Worm (Caenorhabditis elegans) whole organism, L1 larva: Measurements from ENCODE around the gene clec-160.

ENCODE experiments used
- ceh-63 ChIP-seq: fragments of 200-800 bp; sonication (Bioruptor generic); optimal IDR thresholded peaks from 2 replicates; lab custom pipeline; 2018; ENCODE audit warnings: mild to moderate bottlenecking, missing genetic modification characterization, missing compliant biosample characterization
- ces-1 ChIP-seq: fragments of 150-350 bp; optimal IDR thresholded peaks from 2 replicates; lab custom pipeline; 2014; ENCODE audit warnings: missing biosample characterization, missing genetic modification reagents, missing genetic modification characterization
- dpl-1 ChIP-seq, 3 experiments: fragments of 150-350 bp in 2 of 3; sonication (generic microtip) in 1 of 3; optimal IDR thresholded peaks; 2 replicates each; lab custom pipeline; 2014 to 2017; ENCODE audit warnings: missing biosample characterization in 3 of 3, missing genetic modification characterization in 3 of 3, missing genetic modification reagents in 3 of 3
- efl-1 ChIP-seq, 4 experiments: fragments of 150-350 bp; optimal IDR thresholded peaks in 3 of 4; peaks in 1 of 4; 1 replicate in 1 of 4; 2 replicates in 3 of 4; lab custom pipeline; 2014; ENCODE audit warnings: missing biosample characterization in 2 of 4, missing genetic modification characterization in 2 of 4, missing genetic modification reagents in 2 of 4
- fkh-4 ChIP-seq: sonication (generic microtip); optimal IDR thresholded peaks from 2 replicates; lab custom pipeline; 2016; ENCODE audit warnings: missing compliant biosample characterization, missing genetic modification characterization, borderline replicate concordance
- fos-1 ChIP-seq: fragments of 150-350 bp; optimal IDR thresholded peaks from 2 replicates; lab custom pipeline; 2014; ENCODE audit warnings: missing biosample characterization, missing genetic modification characterization
- jun-1 ChIP-seq: fragments of 150-350 bp; optimal IDR thresholded peaks from 2 replicates; lab custom pipeline; 2014; ENCODE audit warnings: missing biosample characterization, missing genetic modification reagents, missing genetic modification characterization
- lin-14 ChIP-seq: fragments of 200-800 bp; sonication (Bioruptor generic); optimal IDR thresholded peaks from 2 replicates; lab custom pipeline; 2018; ENCODE audit warnings: mild to moderate bottlenecking, missing genetic modification characterization, moderate library complexity, missing compliant biosample characterization
- lin-15B ChIP-seq: fragments of 150-350 bp; sonication (generic microtip); optimal IDR thresholded peaks from 3 replicates; lab custom pipeline; 2014; ENCODE audit warnings: missing biosample characterization, missing genetic modification characterization
- lin-39 ChIP-seq: fragments of 150-350 bp; optimal IDR thresholded peaks from 2 replicates; lab custom pipeline; 2014; ENCODE audit warnings: missing biosample characterization, missing genetic modification reagents, missing genetic modification characterization
- lir-3 ChIP-seq: sonication (generic microtip); optimal IDR thresholded peaks from 2 replicates; lab custom pipeline; 2016; ENCODE audit warnings: mild to moderate bottlenecking, missing genetic modification characterization, moderate library complexity, missing compliant biosample characterization; ENCODE audit not compliant: poor library complexity
- lsy-2 ChIP-seq, 2 experiments: fragments of 150-350 bp; optimal IDR thresholded peaks; 2 replicates each; lab custom pipeline; 2014; ENCODE audit warnings: missing biosample characterization in 2 of 2, missing genetic modification characterization in 2 of 2
- mab-9 ChIP-seq: fragments of 200-800 bp; sonication (Bioruptor generic); IDR thresholded peaks from 2 replicates; pipeline ENCODE4 v1.3.6; 2022; ENCODE audit warnings: missing genetic modification reagents, missing genetic modification characterization, missing compliant biosample characterization
- mdl-1 ChIP-seq, 2 experiments: fragments of 150-350 bp; optimal IDR thresholded peaks; 2 replicates each; lab custom pipeline; 2014 to 2017; ENCODE audit warnings: missing biosample characterization in 2 of 2, missing genetic modification characterization in 2 of 2, inconsistent platforms in 1 of 2
- nhr-84 ChIP-seq: sonication (generic microtip); optimal IDR thresholded peaks from 2 replicates; lab custom pipeline; 2017; ENCODE audit warnings: missing biosample characterization, missing genetic modification characterization
- skn-1 ChIP-seq: fragments of 150-350 bp; optimal IDR thresholded peaks from 2 replicates; lab custom pipeline; 2014; ENCODE audit warnings: missing biosample characterization, missing genetic modification characterization
- snpc-4 ChIP-seq: fragments of 150-350 bp; optimal IDR thresholded peaks from 2 replicates; lab custom pipeline; 2014; ENCODE audit warnings: missing biosample characterization, missing genetic modification characterization
- snu-23 ChIP-seq: sonication (generic microtip); optimal IDR thresholded peaks from 2 replicates; lab custom pipeline; 2016; ENCODE audit warnings: missing genetic modification characterization, missing compliant biosample characterization
- unc-86 ChIP-seq: sonication (generic microtip); optimal IDR thresholded peaks from 2 replicates; lab custom pipeline; 2016; ENCODE audit warnings: missing genetic modification characterization, missing compliant biosample characterization

clec-160 gene

ce11 chrIII:8226178-8226577, 49.6 kb downstream of the clec-160 start, which contains the start of gene rfs-1:
rfs-1 (plus strand) TSS chrIII:8226478.
- TF ChIP-seq skn-1 (tag; lab: Kevin White, UChicago) (no peak), lin-14 (GFP tag; lab: Kevin White, UChicago) (no peak), fos-1 (tag; lab: Kevin White, UChicago) (no peak), lir-3 (tag; lab: Kevin White, UChicago) (no peak), ces-1 (GFP tag; lab: Kevin White, UChicago) (no peak), nhr-84 (tag; lab: Kevin White, UChicago) (no peak), lin-39 (tag; lab: Kevin White, UChicago) (no peak), lin-15B (tag; lab: Kevin White, UChicago) (no peak), mab-9 (GFP tag; lab: Robert Waterston, UW) (no peak), fkh-4 (tag; lab: Kevin White, UChicago) (no peak), snpc-4 (tag; lab: Kevin White, UChicago) (no peak), mdl-1 (tag; optimal IDR thresholded peaks at IDR 0.05; lab: Kevin White, UChicago) (no peak), lsy-2 (tag; optimal IDR thresholded peaks at IDR 0.05; lab: Kevin White, UChicago) (no peak), unc-86 (tag; lab: Kevin White, UChicago) (no peak)

ce11 chrIII:8224769-8225168, 51.0 kb downstream of the clec-160 start, which contains the start of gene mob-4:
mob-4 (plus strand) TSS chrIII:8225097.
- TF ChIP-seq snu-23 (GFP tag; lab: Kevin White, UChicago) (peak; percentile 6), lsy-2 (tag; optimal IDR thresholded peaks at IDR 0.05; lab: Kevin White, UChicago) (peak in 1 of 2 experiments; percentile 26), jun-1 (no peak), dpl-1 (GFP tag; optimal IDR thresholded peaks at IDR 0.05; lab: Kevin White, UChicago) (peak in 1 of 3 experiments; percentile 33), efl-1 (optimal IDR thresholded peaks at IDR 0.05; lab: Kevin White, UChicago) (peak in 1 of 2 experiments; percentile 17), efl-1 (GFP tag; optimal IDR thresholded peaks at IDR 0.05 in 1 of 2; lab: Kevin White, UChicago) (peak; percentile 25 to 62), ceh-63 (GFP tag; lab: Kevin White, UChicago) (no peak)
